Worm (Caenorhabditis elegans) whole organism, midembryonic: ENCODE measurements around the gene Y67D8B.2.

ENCODE experiments used
- flt-1 ChIP-seq: fragments of 200-800 bp; sonication (Bioruptor generic); IDR thresholded peaks from 2 replicates; pipeline ENCODE4 v1.3.6; 2022; ENCODE audit warnings: missing genetic modification characterization, missing compliant biosample characterization
- klf-2 ChIP-seq: fragments of 200-800 bp; sonication (Bioruptor generic); conservative IDR thresholded peaks from 2 replicates; pipeline ENCODE4 v1.3.6; 2022; ENCODE audit warnings: missing genetic modification reagents, missing genetic modification characterization, missing compliant biosample characterization
- med-1 ChIP-seq: sonication (generic microtip); optimal IDR thresholded peaks from 2 replicates; lab custom pipeline; 2017; ENCODE audit warnings: missing genetic modification characterization, mild to moderate bottlenecking, missing compliant biosample characterization, antibody characterized with exemption, missing genetic modification reagents; ENCODE audit not compliant: insufficient read depth
- tab-1 ChIP-seq: fragments of 200-800 bp; sonication (Bioruptor generic); IDR thresholded peaks from 2 replicates; pipeline ENCODE4 v1.3.6; 2022; ENCODE audit warnings: missing genetic modification characterization, missing compliant biosample characterization

DNA sequence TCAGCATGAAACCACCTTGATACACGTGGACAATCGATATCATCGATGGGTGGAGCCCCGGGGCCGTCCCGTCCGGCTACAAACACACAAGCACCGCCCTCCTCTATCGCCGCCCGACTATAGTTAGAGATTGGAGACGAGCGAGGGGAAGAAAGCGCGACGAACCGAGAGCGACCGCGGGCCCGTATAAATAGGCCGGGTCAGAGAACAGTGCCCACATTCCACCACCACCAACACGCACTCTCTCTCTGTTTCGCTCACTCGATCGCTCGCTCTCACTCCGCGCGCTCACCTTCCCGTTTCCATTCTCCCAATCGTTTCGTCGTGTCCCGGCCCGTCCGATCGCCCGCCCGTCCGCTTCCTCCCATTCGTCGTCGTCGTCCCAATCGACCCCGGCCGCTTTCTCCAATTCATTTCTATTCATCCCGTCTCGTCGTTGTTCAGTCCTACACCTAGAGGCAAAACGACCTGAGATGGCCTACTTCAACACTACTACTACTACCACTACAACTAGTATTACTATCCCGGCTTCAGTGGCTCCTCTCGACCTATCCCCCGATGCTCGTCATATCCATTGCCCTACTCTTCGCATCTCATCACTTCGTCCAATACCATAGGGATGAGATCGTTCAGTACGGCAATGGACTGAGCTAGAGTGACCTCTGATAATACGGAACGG, 41.5 kb upstream of the Y67D8B.2 start:
- TF ChIP-seq klf-2 (GFP tag; lab: Robert Waterston, UW) (no peak), flt-1 (GFP tag; lab: Robert Waterston, UW) (peak; percentile 89), tab-1 (GFP tag; lab: Robert Waterston, UW) (peak; percentile 55; the same call in 1 of the 2 replicates), med-1 (GFP tag; lab: Kevin White, UChicago) (peak; percentile 19)
